Worm (Caenorhabditis elegans) whole organism, midembryonic: ENCODE results near the gene ZK596.3.
A peak's percentile ranks its signal among the peaks of the same experiment; 100 is the strongest.

Experiments
- T22C8.4 ChIP-seq: fragments of 200-800 bp; sonication (Bioruptor generic); IDR thresholded peaks from 2 replicates; pipeline ENCODE4 v1.3.6; 2022; ENCODE audit warnings: missing genetic modification characterization, missing compliant biosample characterization
- cog-1 ChIP-seq: sonication (generic microtip); optimal IDR thresholded peaks from 2 replicates; lab custom pipeline; 2016; ENCODE audit warnings: missing genetic modification characterization, missing compliant biosample characterization
- flt-1 ChIP-seq: fragments of 200-800 bp; sonication (Bioruptor generic); IDR thresholded peaks from 2 replicates; pipeline ENCODE4 v1.3.6; 2022; ENCODE audit warnings: missing genetic modification characterization, missing compliant biosample characterization
- klf-2 ChIP-seq: fragments of 200-800 bp; sonication (Bioruptor generic); conservative IDR thresholded peaks from 2 replicates; pipeline ENCODE4 v1.3.6; 2022; ENCODE audit warnings: missing genetic modification reagents, missing genetic modification characterization, missing compliant biosample characterization
- med-1 ChIP-seq: sonication (generic microtip); optimal IDR thresholded peaks from 2 replicates; lab custom pipeline; 2017; ENCODE audit warnings: missing genetic modification characterization, mild to moderate bottlenecking, missing compliant biosample characterization, antibody characterized with exemption, missing genetic modification reagents; ENCODE audit not compliant: insufficient read depth
- ref-1 ChIP-seq: fragments of 200-800 bp; sonication (Bioruptor generic); conservative IDR thresholded peaks from 2 replicates; pipeline ENCODE4 v1.3.6; 2022; ENCODE audit warnings: missing genetic modification reagents, missing genetic modification characterization, missing compliant biosample characterization
- tab-1 ChIP-seq: fragments of 200-800 bp; sonication (Bioruptor generic); IDR thresholded peaks from 2 replicates; pipeline ENCODE4 v1.3.6; 2022; ENCODE audit warnings: missing genetic modification characterization, missing compliant biosample characterization
- ztf-23 ChIP-seq: fragments of 200-800 bp; sonication (Bioruptor generic); IDR thresholded peaks from 2 replicates; pipeline ENCODE4 v1.3.6; 2022; ENCODE audit warnings: missing genetic modification reagents, missing genetic modification characterization, missing compliant biosample characterization
- ztf-29 ChIP-seq: fragments of 200-800 bp; sonication (Bioruptor generic); IDR thresholded peaks from 2 replicates; pipeline ENCODE4 v1.3.6; 2022; ENCODE audit warnings: missing genetic modification reagents, missing genetic modification characterization, missing compliant biosample characterization

- TF ChIP-seq T22C8.4 (GFP tag; lab: Robert Waterston, UW) (peak; percentile 56; the same call in 1 of the 2 replicates), tab-1 (GFP tag; lab: Robert Waterston, UW) (no peak), ref-1 (GFP tag; lab: Robert Waterston, UW) (no peak), klf-2 (GFP tag; lab: Robert Waterston, UW) (no peak), ztf-29 (GFP tag; lab: Robert Waterston, UW) (no peak), ztf-23 (GFP tag; lab: Robert Waterston, UW) (no peak), med-1 (GFP tag; lab: Kevin White, UChicago) (no peak), cog-1 (tag; lab: Kevin White, UChicago) (no peak), flt-1 (GFP tag; lab: Robert Waterston, UW) (no peak)
Observed at ce11 chrIV:10861102-10861501, 43.1 kb downstream of the ZK596.3 start, which contains the start of gene rbm-22.
